Worm (Caenorhabditis elegans) whole organism, L1 larva: Measurements from ENCODE around the gene B0244.16.

Experiments used
- C04F5.9 ChIP-seq: sonication (generic microtip); optimal IDR thresholded peaks from 2 replicates; lab custom pipeline; 2016; ENCODE audit warnings: missing genetic modification characterization, missing compliant biosample characterization
- C34B4.2 ChIP-seq: sonication (generic microtip); optimal IDR thresholded peaks from 2 replicates; lab custom pipeline; 2017; ENCODE audit warnings: mild to moderate bottlenecking, missing genetic modification characterization, missing compliant biosample characterization
- F16B12.6 ChIP-seq: fragments of 150-350 bp; optimal IDR thresholded peaks from 2 replicates; lab custom pipeline; 2014; ENCODE audit warnings: missing biosample characterization, missing genetic modification characterization
- aha-1 ChIP-seq: fragments of 150-350 bp; optimal IDR thresholded peaks from 2 replicates; lab custom pipeline; 2014; ENCODE audit warnings: missing biosample characterization, missing genetic modification characterization
- alr-1 ChIP-seq: fragments of 200-800 bp; sonication (Bioruptor generic); optimal IDR thresholded peaks from 2 replicates; lab custom pipeline; 2018; ENCODE audit warnings: borderline replicate concordance, mild to moderate bottlenecking, missing genetic modification characterization, missing compliant biosample characterization
- aly-2 ChIP-seq: fragments of 150-350 bp; optimal IDR thresholded peaks from 2 replicates; lab custom pipeline; 2014; ENCODE audit warnings: missing biosample characterization, missing genetic modification characterization
- ceh-63 ChIP-seq: fragments of 200-800 bp; sonication (Bioruptor generic); optimal IDR thresholded peaks from 2 replicates; lab custom pipeline; 2018; ENCODE audit warnings: mild to moderate bottlenecking, missing genetic modification characterization, missing compliant biosample characterization
- ceh-8 ChIP-seq: fragments of 200-800 bp; sonication (Bioruptor generic); optimal IDR thresholded peaks from 2 replicates; lab custom pipeline; 2018; ENCODE audit warnings: mild to moderate bottlenecking, missing genetic modification characterization, moderate library complexity, missing compliant biosample characterization
- ceh-82 ChIP-seq, 3 experiments: fragments of 150-350 bp in 1 of 3; sonication (generic microtip) in 2 of 3; optimal IDR thresholded peaks; 2 replicates each; lab custom pipeline; 2014 to 2017; ENCODE audit warnings: missing biosample characterization in 3 of 3, missing genetic modification characterization in 3 of 3
- ceh-88 ChIP-seq: fragments of 200-800 bp; sonication (Bioruptor generic); IDR thresholded peaks from 2 replicates; pipeline ENCODE4 v1.3.6; 2022; ENCODE audit warnings: missing genetic modification characterization, missing compliant biosample characterization
- ces-1 ChIP-seq: fragments of 150-350 bp; optimal IDR thresholded peaks from 2 replicates; lab custom pipeline; 2014; ENCODE audit warnings: missing biosample characterization, missing genetic modification reagents, missing genetic modification characterization
- dsc-1 ChIP-seq: sonication (generic microtip); optimal IDR thresholded peaks from 2 replicates; lab custom pipeline; 2016; ENCODE audit warnings: mild to moderate bottlenecking, missing genetic modification characterization, missing compliant biosample characterization
- efl-1 ChIP-seq, 4 experiments: fragments of 150-350 bp; optimal IDR thresholded peaks in 3 of 4; peaks in 1 of 4; 1 replicate in 1 of 4; 2 replicates in 3 of 4; lab custom pipeline; 2014; ENCODE audit warnings: missing biosample characterization in 2 of 4, missing genetic modification characterization in 2 of 4, missing genetic modification reagents in 2 of 4
- efl-3 ChIP-seq: fragments of 200-800 bp; sonication (Bioruptor generic); optimal IDR thresholded peaks from 2 replicates; lab custom pipeline; 2018; ENCODE audit warnings: mild to moderate bottlenecking, missing genetic modification characterization, missing compliant biosample characterization
- egl-27 ChIP-seq, 2 experiments: fragments of 150-350 bp in 1 of 2; sonication (generic microtip); optimal IDR thresholded peaks; 3 replicates each; lab custom pipeline; 2017 to 2018; ENCODE audit warnings: missing biosample characterization in 2 of 2, missing genetic modification characterization in 2 of 2, missing genetic modification reagents in 2 of 2
- elt-2 ChIP-seq: sonication (generic microtip); optimal IDR thresholded peaks from 2 replicates; lab custom pipeline; 2016; ENCODE audit warnings: missing genetic modification characterization, mild to moderate bottlenecking, inconsistent platforms, missing compliant biosample characterization, missing genetic modification reagents
- elt-3 ChIP-seq, 6 experiments: fragments of 150-350 bp in 1 of 6; sonication (generic microtip); optimal IDR thresholded peaks; 2 replicates each; lab custom pipeline; 2017 to 2018; ENCODE audit warnings: missing biosample characterization in 6 of 6, missing genetic modification characterization in 6 of 6, inconsistent platforms in 1 of 6
- ets-5 ChIP-seq: fragments of 200-800 bp; sonication (Bioruptor generic); IDR thresholded peaks from 2 replicates; pipeline ENCODE4 v1.3.6; 2022; ENCODE audit warnings: missing genetic modification characterization, missing compliant biosample characterization
- fkh-10 ChIP-seq: sonication (generic microtip); optimal IDR thresholded peaks from 2 replicates; lab custom pipeline; 2017; ENCODE audit warnings: missing biosample characterization, missing genetic modification reagents, missing genetic modification characterization
- fkh-4 ChIP-seq: sonication (generic microtip); optimal IDR thresholded peaks from 2 replicates; lab custom pipeline; 2016; ENCODE audit warnings: missing compliant biosample characterization, missing genetic modification characterization, borderline replicate concordance
- grh-1 ChIP-seq: fragments of 200-800 bp; sonication (Bioruptor generic); IDR thresholded peaks from 2 replicates; pipeline ENCODE4 v1.3.6; 2022; ENCODE audit warnings: missing genetic modification reagents, missing genetic modification characterization, missing compliant biosample characterization
- hlh-17 ChIP-seq: fragments of 200-800 bp; sonication (Bioruptor generic); optimal IDR thresholded peaks from 2 replicates; lab custom pipeline; 2018; ENCODE audit warnings: missing genetic modification characterization, mild to moderate bottlenecking, missing compliant biosample characterization, moderate library complexity, borderline replicate concordance
- hpl-2 ChIP-seq: fragments of 150-350 bp; optimal IDR thresholded peaks from 2 replicates; lab custom pipeline; 2014; ENCODE audit warnings: missing biosample characterization, missing genetic modification reagents, missing genetic modification characterization
- irx-1 ChIP-seq: sonication (generic microtip); optimal IDR thresholded peaks from 2 replicates; lab custom pipeline; 2016; ENCODE audit warnings: missing genetic modification characterization, missing compliant biosample characterization
- isw-1 ChIP-seq: fragments of 200-800 bp; sonication (Bioruptor generic); IDR thresholded peaks from 2 replicates; pipeline ENCODE4 v1.3.6; 2022; ENCODE audit warnings: missing genetic modification characterization, missing compliant biosample characterization
- jun-1 ChIP-seq: fragments of 150-350 bp; optimal IDR thresholded peaks from 2 replicates; lab custom pipeline; 2014; ENCODE audit warnings: missing biosample characterization, missing genetic modification reagents, missing genetic modification characterization
- lir-3 ChIP-seq: sonication (generic microtip); optimal IDR thresholded peaks from 2 replicates; lab custom pipeline; 2016; ENCODE audit warnings: mild to moderate bottlenecking, missing genetic modification characterization, moderate library complexity, missing compliant biosample characterization; ENCODE audit not compliant: poor library complexity
- lsy-2 ChIP-seq, 2 experiments: fragments of 150-350 bp; optimal IDR thresholded peaks; 2 replicates each; lab custom pipeline; 2014; ENCODE audit warnings: missing biosample characterization in 2 of 2, missing genetic modification characterization in 2 of 2
- mab-9 ChIP-seq: fragments of 200-800 bp; sonication (Bioruptor generic); IDR thresholded peaks from 2 replicates; pipeline ENCODE4 v1.3.6; 2022; ENCODE audit warnings: missing genetic modification reagents, missing genetic modification characterization, missing compliant biosample characterization
- mef-2 ChIP-seq: fragments of 150-350 bp; optimal IDR thresholded peaks from 2 replicates; lab custom pipeline; 2014; ENCODE audit warnings: missing biosample characterization, missing genetic modification characterization
- nhr-12 ChIP-seq: sonication (generic microtip); optimal IDR thresholded peaks from 2 replicates; lab custom pipeline; 2017; ENCODE audit warnings: missing biosample characterization, missing genetic modification characterization
- nhr-20 ChIP-seq: sonication (generic microtip); optimal IDR thresholded peaks from 2 replicates; lab custom pipeline; 2016; ENCODE audit warnings: mild to moderate bottlenecking, missing genetic modification characterization, missing compliant biosample characterization
- nhr-237 ChIP-seq: fragments of 150-350 bp; optimal IDR thresholded peaks from 2 replicates; lab custom pipeline; 2014; ENCODE audit warnings: missing biosample characterization, missing genetic modification characterization
- nhr-47 ChIP-seq: sonication (generic microtip); optimal IDR thresholded peaks from 2 replicates; lab custom pipeline; 2016; ENCODE audit warnings: mild to moderate bottlenecking, missing genetic modification characterization, moderate library complexity, missing compliant biosample characterization
- nhr-71 ChIP-seq: sonication (generic microtip); optimal IDR thresholded peaks from 2 replicates; lab custom pipeline; 2016; ENCODE audit warnings: mild to moderate bottlenecking, missing genetic modification characterization, moderate library complexity, missing compliant biosample characterization
- nhr-77 ChIP-seq: fragments of 150-350 bp; optimal IDR thresholded peaks from 2 replicates; lab custom pipeline; 2014; ENCODE audit warnings: missing biosample characterization, missing genetic modification characterization
- nhr-84 ChIP-seq: sonication (generic microtip); optimal IDR thresholded peaks from 2 replicates; lab custom pipeline; 2017; ENCODE audit warnings: missing biosample characterization, missing genetic modification characterization
- pag-3 ChIP-seq: sonication (generic microtip); optimal IDR thresholded peaks from 2 replicates; lab custom pipeline; 2017; ENCODE audit warnings: missing genetic modification characterization, mild to moderate bottlenecking, missing compliant biosample characterization, antibody characterized with exemption, borderline replicate concordance; ENCODE audit not compliant: insufficient read depth
- pqm-1 ChIP-seq: sonication (generic microtip); optimal IDR thresholded peaks from 3 replicates; lab custom pipeline; 2017; ENCODE audit warnings: missing biosample characterization, missing genetic modification characterization
- rnt-1 ChIP-seq: sonication (generic microtip); optimal IDR thresholded peaks from 2 replicates; lab custom pipeline; 2016; ENCODE audit warnings: mild to moderate bottlenecking, missing genetic modification characterization, moderate library complexity, missing compliant biosample characterization
- snpc-4 ChIP-seq: fragments of 150-350 bp; optimal IDR thresholded peaks from 2 replicates; lab custom pipeline; 2014; ENCODE audit warnings: missing biosample characterization, missing genetic modification characterization
- snu-23 ChIP-seq: sonication (generic microtip); optimal IDR thresholded peaks from 2 replicates; lab custom pipeline; 2016; ENCODE audit warnings: missing genetic modification characterization, missing compliant biosample characterization
- sox-4 ChIP-seq: sonication (generic microtip); optimal IDR thresholded peaks from 2 replicates; lab custom pipeline; 2016; ENCODE audit warnings: missing genetic modification characterization, missing compliant biosample characterization
- unc-130 ChIP-seq: fragments of 150-350 bp; optimal IDR thresholded peaks from 2 replicates; lab custom pipeline; 2017; ENCODE audit warnings: missing biosample characterization, missing genetic modification characterization, inconsistent platforms
- unc-62 ChIP-seq: fragments of 150-350 bp; optimal IDR thresholded peaks from 2 replicates; lab custom pipeline; 2014; ENCODE audit warnings: missing biosample characterization, missing genetic modification reagents, missing genetic modification characterization
- unc-98 ChIP-seq: fragments of 200-800 bp; sonication (Bioruptor generic); IDR thresholded peaks from 2 replicates; pipeline ENCODE4 v1.3.6; 2022; ENCODE audit warnings: missing genetic modification characterization, missing compliant biosample characterization
- vab-15 ChIP-seq: sonication (generic microtip); optimal IDR thresholded peaks from 2 replicates; lab custom pipeline; 2017; ENCODE audit warnings: missing genotype, mild to moderate bottlenecking, missing genetic modification characterization, missing compliant biosample characterization
- xbp-1 ChIP-seq: sonication (generic microtip); optimal IDR thresholded peaks from 2 replicates; lab custom pipeline; 2016; ENCODE audit warnings: missing genetic modification characterization, missing compliant biosample characterization
- zag-1 ChIP-seq: fragments of 150-350 bp; optimal IDR thresholded peaks from 2 replicates; lab custom pipeline; 2014; ENCODE audit warnings: missing biosample characterization, missing genetic modification characterization
- zip-4 ChIP-seq: fragments of 200-800 bp; sonication (Bioruptor generic); optimal IDR thresholded peaks from 2 replicates; lab custom pipeline; 2018; ENCODE audit warnings: mild to moderate bottlenecking, missing genetic modification characterization, moderate library complexity, missing compliant biosample characterization
- ztf-4 ChIP-seq: fragments of 150-350 bp; optimal IDR thresholded peaks from 2 replicates; lab custom pipeline; 2014; ENCODE audit warnings: missing biosample characterization, missing genetic modification characterization

B0244.16 gene

ce11 chrIII:5706077-5706627 is 34.6 kb upstream of the B0244.16 start, which contains the start of gene rpl-23 (continued):
- TF ChIP-seq alr-1 (tag; lab: Kevin White, UChicago) (no peak), pag-3 (tag; lab: Kevin White, UChicago) (no peak), C34B4.2 (tag; lab: Kevin White, UChicago) (no peak), nhr-12 (tag; lab: Kevin White, UChicago) (no peak), hpl-2 (GFP tag; lab: Kevin White, UChicago) (peak; percentile 82), ztf-4 (peak; percentile 79), unc-62 (no peak), lsy-2 (tag; optimal IDR thresholded peaks at IDR 0.05; lab: Kevin White, UChicago) (peak; percentile 94 to 97), xbp-1 (tag; lab: Kevin White, UChicago) (peak; percentile 92), efl-3 (GFP tag; lab: Kevin White, UChicago) (no peak), ceh-63 (GFP tag; lab: Kevin White, UChicago) (no peak), ceh-82 (tag; optimal IDR thresholded peaks at IDR 0.05; lab: Kevin White, UChicago) (peak; percentile 91 to 97 (median 96)), unc-98 (GFP tag; lab: Robert Waterston, UW) (no peak), nhr-77 (tag; lab: Kevin White, UChicago) (peak; percentile 90), dsc-1 (tag; lab: Kevin White, UChicago) (peak; percentile 73), irx-1 (tag; lab: Kevin White, UChicago) (peak; percentile 74), fkh-4 (tag; lab: Kevin White, UChicago) (peak; percentile 43), snpc-4 (tag; lab: Kevin White, UChicago) (peak; percentile 61), jun-1 (peak; percentile 90), C04F5.9 (peak; percentile 47), mef-2 (peak; percentile 27), nhr-71 (peak; percentile 94), fkh-10 (GFP tag; lab: Kevin White, UChicago) (peak; percentile 85), ets-5 (GFP tag; lab: Robert Waterston, UW) (no peak), pqm-1 (tag; lab: Kevin White, UChicago) (no peak), ces-1 (GFP tag; lab: Kevin White, UChicago) (no peak), zip-4 (peak; percentile 71), nhr-237 (tag; lab: Kevin White, UChicago) (peak; percentile 82), efl-1 (optimal IDR thresholded peaks at IDR 0.05; lab: Kevin White, UChicago) (peak; percentile 92 to 95), efl-1 (GFP tag; optimal IDR thresholded peaks at IDR 0.05 in 1 of 2; lab: Kevin White, UChicago) (peak; percentile 84 to 98), ceh-8 (GFP tag; lab: Kevin White, UChicago) (peak; percentile 15), mab-9 (GFP tag; lab: Robert Waterston, UW) (no peak), sox-4 (tag; lab: Kevin White, UChicago) (no peak), vab-15 (tag; lab: Kevin White, UChicago) (peak; percentile 81), isw-1 (GFP tag; lab: Robert Waterston, UW) (peak; percentile 91), ceh-88 (GFP tag; lab: Robert Waterston, UW) (peak; percentile 71), nhr-84 (tag; lab: Kevin White, UChicago) (peak; percentile 47), lir-3 (tag; lab: Kevin White, UChicago) (peak; percentile 80), unc-130 (tag; lab: Kevin White, UChicago) (peak; percentile 85), egl-27 (tag; optimal IDR thresholded peaks at IDR 0.05; lab: Kevin White, UChicago) (peak; percentile 14 to 16), elt-2 (tag; lab: Kevin White, UChicago) (peak; percentile 26), elt-3 (tag; optimal IDR thresholded peaks at IDR 0.05; lab: Kevin White, UChicago) (peak in 5 of 6 experiments; percentile 45 to 97 (median 83)), aly-2 (tag; lab: Kevin White, UChicago) (peak; percentile 72), aha-1 (tag; lab: Kevin White, UChicago) (peak; percentile 30), nhr-20 (peak; percentile 91), hlh-17 (GFP tag; lab: Kevin White, UChicago) (no peak), zag-1 (tag; lab: Kevin White, UChicago) (peak; percentile 36), grh-1 (peak; percentile 70), nhr-47 (peak; percentile 91), snu-23 (peak; percentile 97), rnt-1 (tag; lab: Kevin White, UChicago) (peak; percentile 90), F16B12.6 (tag; lab: Kevin White, UChicago) (peak; percentile 62)
